Worm (Caenorhabditis elegans): ENCODE data around the gene Y32G9A.2.

The Y32G9A.2 gene

ce11 chrV:1964806-1965205 lies 46.5 kb downstream of the Y32G9A.2 start, which contains the start of gene srj-15:
Gene srj-15 (minus strand): TSS chrV:1964906.
- TF ChIP-seq tbx-11 (GFP tag; IDR thresholded peaks at IDR 0.05) = no peak

- TF ChIP-seq sea-1 (GFP tag; conservative IDR thresholded peaks at IDR 0.05) (no peak), ceh-36 (tag; optimal IDR thresholded peaks at IDR 0.05) (no peak), pes-1 (GFP tag; IDR thresholded peaks at IDR 0.05) (no peak), ceh-13 (GFP tag; optimal IDR thresholded peaks at IDR 0.05) (no peak), F13C5.2 (tag; optimal IDR thresholded peaks at IDR 0.05) (no peak), ets-7 (tag; optimal IDR thresholded peaks at IDR 0.05) (no peak), scrt-1 (GFP tag; IDR thresholded peaks at IDR 0.05) (no peak), hmg-4 (GFP tag; optimal IDR thresholded peaks at IDR 0.05) (no peak), tra-4 (tag; optimal IDR thresholded peaks at IDR 0.05) (no peak), hmbx-1 (tag; optimal IDR thresholded peaks at IDR 0.05) (no peak), flt-1 (GFP tag; IDR thresholded peaks at IDR 0.05) (no peak), tbx-11 (GFP tag; IDR thresholded peaks at IDR 0.05) (no peak), tbx-37 (GFP tag; conservative IDR thresholded peaks at IDR 0.05) (no peak)
These were observed 48.7 kb downstream of the Y32G9A.2 start for ce11 chrV:1966962-1967361.

ce11 chrV:1968809-1969208 lies 50.5 kb downstream of the Y32G9A.2 start:
- TF ChIP-seq B0310.2 (tag; optimal IDR thresholded peaks at IDR 0.05) (no peak), pes-1 (GFP tag; IDR thresholded peaks at IDR 0.05) (no peak), flt-1 (GFP tag; IDR thresholded peaks at IDR 0.05) (no peak), ceh-36 (tag; optimal IDR thresholded peaks at IDR 0.05) (no peak), hmg-4 (GFP tag; optimal IDR thresholded peaks at IDR 0.05) (no peak), scrt-1 (GFP tag; IDR thresholded peaks at IDR 0.05) (no peak), hmbx-1 (tag; optimal IDR thresholded peaks at IDR 0.05) (no peak), hnd-1 (tag; optimal IDR thresholded peaks at IDR 0.05) (no peak), tra-4 (tag; optimal IDR thresholded peaks at IDR 0.05) (no peak), aly-1 (tag; optimal IDR thresholded peaks at IDR 0.05) (no peak), tbx-11 (GFP tag; IDR thresholded peaks at IDR 0.05) (no peak), ama-1 (optimal IDR thresholded peaks at IDR 0.05) (no peak), ceh-13 (GFP tag; optimal IDR thresholded peaks at IDR 0.05) (no peak)

- TF ChIP-seq hmbx-1 (tag; optimal IDR thresholded peaks at IDR 0.05) (no peak), aly-1 (tag; optimal IDR thresholded peaks at IDR 0.05) (no peak)
These were observed 50.9 kb downstream of the Y32G9A.2 start, which contains the start of gene acs-3 for ce11 chrV:1969228-1969627. Gene acs-3 (plus strand): TSS chrV:1969528.

ce11 chrV:1969690-1970089 lies 51.4 kb downstream of the Y32G9A.2 start:
- no peak for TF ChIP-seq pes-1 (GFP tag; IDR thresholded peaks at IDR 0.05)
- TF ChIP-seq ceh-36 (tag; optimal IDR thresholded peaks at IDR 0.05) = no peak
- no peak for TF ChIP-seq ceh-13 (GFP tag; optimal IDR thresholded peaks at IDR 0.05)
- TF ChIP-seq tbx-37 (GFP tag; conservative IDR thresholded peaks at IDR 0.05) = no peak
- TF ChIP-seq sea-1 (GFP tag; conservative IDR thresholded peaks at IDR 0.05) = no peak
- no peak for TF ChIP-seq tbx-11 (GFP tag; IDR thresholded peaks at IDR 0.05)
- TF ChIP-seq F13C5.2 (tag; optimal IDR thresholded peaks at IDR 0.05) = no peak
- no peak for TF ChIP-seq aly-1 (tag; optimal IDR thresholded peaks at IDR 0.05)
- no peak for TF ChIP-seq ama-1 (optimal IDR thresholded peaks at IDR 0.05)
- TF ChIP-seq ets-7 (tag; optimal IDR thresholded peaks at IDR 0.05) = no peak
- no peak for TF ChIP-seq hmbx-1 (tag; optimal IDR thresholded peaks at IDR 0.05)
- no peak for TF ChIP-seq hnd-1 (tag; optimal IDR thresholded peaks at IDR 0.05)
- no peak for TF ChIP-seq hmg-4 (GFP tag; optimal IDR thresholded peaks at IDR 0.05)
- no peak for TF ChIP-seq flt-1 (GFP tag; IDR thresholded peaks at IDR 0.05)
- no peak for TF ChIP-seq tra-4 (tag; optimal IDR thresholded peaks at IDR 0.05)
- no peak for TF ChIP-seq scrt-1 (GFP tag; IDR thresholded peaks at IDR 0.05)

All from whole organism, early embryonic.